Fruit fly (Drosophila melanogaster): ENCODE measurements around the gene CG13284.
A peak's percentile ranks its signal among the peaks of the same experiment; 100 is the strongest.

dm6 chr2L:16801578-16802152 is 46.9 kb downstream of the CG13284 start:
- TF ChIP-seq CG8478 (optimal IDR thresholded peaks at IDR 0.05) (no peak), CTCF (optimal IDR thresholded peaks at IDR 0.05) (peak in 1 of 2 experiments; percentile 40)

All from S2 (cell line).